Worm (Caenorhabditis elegans) whole organism, dauer: ENCODE results near the gene C08B6.11.

Source experiments
- unc-62 ChIP-seq: sonication (generic microtip); optimal IDR thresholded peaks from 2 replicates; lab custom pipeline; 2017; ENCODE audit warnings: missing biosample characterization, missing genetic modification reagents, missing genetic modification characterization

C08B6.11 gene

ce11 chrV:10124799-10125548 lies 17.6 kb downstream of the C08B6.11 start, which contains the start of gene C08B6.10:
Gene C08B6.10, plus strand, starts transcription at chrV:10125498.
- no peak for TF ChIP-seq unc-62 (GFP tag; lab: Kevin White, UChicago)

DNA sequence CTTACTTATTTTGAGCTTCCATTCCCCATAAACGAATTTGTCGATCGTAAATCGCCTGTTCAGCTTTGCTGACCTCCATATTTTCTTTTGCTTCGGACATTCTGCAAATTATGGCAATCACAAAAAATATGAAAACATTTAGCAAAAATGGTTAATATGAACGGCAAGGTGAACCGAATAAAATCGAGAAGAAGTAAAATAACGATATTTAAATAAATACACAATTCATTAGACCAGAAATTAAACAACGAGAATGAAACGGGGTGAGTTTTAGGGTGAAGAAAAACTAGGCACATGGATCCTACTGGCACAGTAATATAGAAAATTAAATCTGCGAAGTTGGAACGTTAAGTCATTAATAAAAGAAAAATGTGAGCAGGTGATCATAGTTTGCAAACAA lies 22.8 kb downstream of the C08B6.11 start, which contains the start of gene aos-1:
Gene aos-1 (minus strand): TSS at position 101 of the 400 bp plus-strand sequence.
- TF ChIP-seq unc-62 (GFP tag; lab: Kevin White, UChicago): no peak

ce11 chrV:10133277-10133676 lies 25.9 kb downstream of the C08B6.11 start:
- no peak for TF ChIP-seq unc-62 (GFP tag; lab: Kevin White, UChicago)

- TF ChIP-seq unc-62 (GFP tag; lab: Kevin White, UChicago): no peak
Observed at ce11 chrV:10134077-10134693, 26.8 kb downstream of the C08B6.11 start, which contains the start of the genes C08B6.18, wdr-20 and C08B6.8. Gene C08B6.18, minus strand, starts transcription at chrV:10134127. Gene wdr-20, minus strand, starts transcription at chrV:10134158. Gene C08B6.8, plus strand, starts transcription at chrV:10134643.

ce11 chrV:10145653-10146052 lies 38.2 kb downstream of the C08B6.11 start, which contains the start of gene C51E3.9:
Gene C51E3.9, plus strand, starts transcription at chrV:10145953.
- no peak for TF ChIP-seq unc-62 (GFP tag; lab: Kevin White, UChicago)

ce11 chrV:10146787-10147186 lies 39.4 kb downstream of the C08B6.11 start:
- no peak for TF ChIP-seq unc-62 (GFP tag; lab: Kevin White, UChicago)

- TF ChIP-seq unc-62 (GFP tag; lab: Kevin White, UChicago): no peak
Observed at ce11 chrV:10148352-10148751, 40.9 kb downstream of the C08B6.11 start, which contains the start of gene srsx-26. Gene srsx-26, plus strand, starts transcription at chrV:10148652.

DNA sequence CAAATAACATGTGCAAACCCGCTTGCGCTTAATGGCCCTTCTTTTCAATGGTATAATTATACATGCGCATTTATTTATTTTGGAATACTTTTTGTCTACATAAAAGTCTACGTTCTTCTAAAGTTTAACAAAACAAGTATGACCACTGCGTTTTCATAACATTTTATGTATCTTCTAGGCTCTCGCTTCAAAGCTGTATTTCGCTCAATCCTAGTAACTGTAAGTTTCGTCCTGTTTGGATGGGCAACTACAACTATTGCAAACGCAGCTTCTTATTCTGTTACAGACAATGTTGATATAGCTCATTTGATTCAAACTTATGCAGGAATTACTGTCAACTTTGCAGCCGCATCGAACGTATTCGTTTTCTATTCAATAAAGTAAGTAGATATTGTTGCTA lies 42.3 kb downstream of the C08B6.11 start, which contains the start of gene srsx-27:
Gene srsx-27 (plus strand): TSS at position 301 of the 400 bp plus-strand sequence.
- no peak for TF ChIP-seq unc-62 (GFP tag; lab: Kevin White, UChicago)

ce11 chrV:10152278-10152677 lies 44.9 kb downstream of the C08B6.11 start, which contains the start of gene srsx-28:
Gene srsx-28, plus strand, starts transcription at chrV:10152578.
- no peak for TF ChIP-seq unc-62 (GFP tag; lab: Kevin White, UChicago)

DNA sequence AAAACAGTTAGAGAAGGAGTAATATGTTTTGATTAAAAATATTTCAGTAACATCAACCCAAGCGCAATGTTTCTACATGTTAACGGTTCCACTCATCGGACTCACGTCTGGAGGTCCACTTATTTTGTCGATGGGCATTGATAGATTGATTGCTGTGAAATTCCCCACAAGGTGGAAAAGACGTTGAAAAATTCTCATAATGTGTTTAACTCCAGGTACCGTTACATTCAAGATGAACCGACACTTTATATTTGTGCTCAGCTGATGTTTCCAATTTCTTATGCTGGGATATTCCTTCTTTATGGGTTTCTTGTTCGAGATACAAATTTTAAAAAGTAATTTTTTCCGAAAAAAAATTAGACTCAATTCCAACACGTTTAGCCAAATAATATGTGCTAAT lies 45.7 kb downstream of the C08B6.11 start:
- no peak for TF ChIP-seq unc-62 (GFP tag; lab: Kevin White, UChicago)

ce11 chrV:10154698-10155097 lies 47.3 kb downstream of the C08B6.11 start, which contains the start of gene srsx-29:
Gene srsx-29, plus strand, starts transcription at chrV:10154998.
- no peak for TF ChIP-seq unc-62 (GFP tag; lab: Kevin White, UChicago)

- no peak for TF ChIP-seq unc-62 (GFP tag; lab: Kevin White, UChicago)
Observed at ce11 chrV:10158528-10158927, 51.1 kb downstream of the C08B6.11 start, which contains the start of gene srsx-30. Gene srsx-30, plus strand, starts transcription at chrV:10158828.
